Worm (Caenorhabditis elegans): ENCODE results near the gene T24B8.4.

The T24B8.4 gene

ce11 chrII:9014188-9014587 is 56.5 kb downstream of the T24B8.4 start:
- no peak for TF ChIP-seq ceh-22 (tag; optimal IDR thresholded peaks at IDR 0.05)
- TF ChIP-seq syd-9 (tag; optimal IDR thresholded peaks at IDR 0.05): no peak
- TF ChIP-seq hlh-13 (GFP tag; optimal IDR thresholded peaks at IDR 0.05): no peak
- TF ChIP-seq fkh-10 (GFP tag; optimal IDR thresholded peaks at IDR 0.05): no peak
- TF ChIP-seq fax-1 (tag; optimal IDR thresholded peaks at IDR 0.05): no peak
- TF ChIP-seq unc-3 (GFP tag; conservative IDR thresholded peaks at IDR 0.05): no peak
- TF ChIP-seq unc-3 (tag; optimal IDR thresholded peaks at IDR 0.05): no peak
- no peak for TF ChIP-seq ahr-1 (tag; optimal IDR thresholded peaks at IDR 0.05)
- TF ChIP-seq pqm-1 (tag; optimal IDR thresholded peaks at IDR 0.05): no peak
- TF ChIP-seq sox-4 (tag; optimal IDR thresholded peaks at IDR 0.05): no peak
- TF ChIP-seq ref-2 (tag; optimal IDR thresholded peaks at IDR 0.05): no peak
- no peak for TF ChIP-seq ceh-9 (tag; optimal IDR thresholded peaks at IDR 0.05)
- no peak for TF ChIP-seq npax-4 (tag; optimal IDR thresholded peaks at IDR 0.05)
- TF ChIP-seq rnt-1 (tag; optimal IDR thresholded peaks at IDR 0.05): no peak
- TF ChIP-seq ceh-48 (tag; optimal IDR thresholded peaks at IDR 0.05): no peak
- TF ChIP-seq lim-6 (tag; optimal IDR thresholded peaks at IDR 0.05): no peak
- TF ChIP-seq hlh-6 (tag; optimal IDR thresholded peaks at IDR 0.05): no peak

Data from whole organism, late embryonic.